Worm (Caenorhabditis elegans): ENCODE results near the gene C55C3.6.
A peak's percentile ranks its signal among the peaks of the same experiment; 100 is the strongest.

C55C3.6 gene

DNA sequence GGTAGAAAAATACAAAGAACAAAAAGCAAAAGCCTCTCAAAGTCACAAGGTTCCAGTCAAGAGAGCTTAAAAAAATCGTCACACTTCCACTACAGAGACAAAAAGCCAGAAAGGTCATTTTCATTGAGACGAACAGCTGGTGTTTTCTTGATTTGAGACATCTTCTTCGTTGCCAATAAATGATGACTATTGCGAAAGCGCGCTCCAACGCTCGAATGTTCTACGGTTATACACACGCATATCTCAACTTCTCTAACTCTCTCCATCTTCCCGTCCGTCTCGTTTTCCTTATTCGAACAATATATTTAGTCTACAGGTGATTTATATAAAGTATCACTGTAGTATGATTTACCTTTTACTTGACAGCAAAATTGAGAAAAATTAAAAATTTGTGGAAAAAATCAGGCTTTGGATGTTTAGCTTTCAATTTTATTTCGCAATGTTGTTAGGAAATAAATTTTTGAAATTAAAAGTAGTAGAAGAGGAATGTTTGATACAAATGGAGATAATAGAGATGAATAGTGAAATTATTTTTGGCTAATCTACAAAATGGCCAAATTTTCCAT is 17.5 kb upstream of the C55C3.6 start:
- no peak for TF ChIP-seq ceh-48 (tag; optimal IDR thresholded peaks at IDR 0.05)
- TF ChIP-seq hlh-30 (tag; optimal IDR thresholded peaks at IDR 0.05; ENCODE audit: insufficient read depth): peak; percentile 30
- TF ChIP-seq ceh-34 (tag; optimal IDR thresholded peaks at IDR 0.05): no peak
- TF ChIP-seq unc-55 (GFP tag; optimal IDR thresholded peaks at IDR 0.05): peak; percentile 73
- no peak for TF ChIP-seq madf-2 (tag; optimal IDR thresholded peaks at IDR 0.05)
- TF ChIP-seq dmd-4 (tag; optimal IDR thresholded peaks at IDR 0.05; ENCODE audit: borderline replicate concordance): no peak
- TF ChIP-seq elt-4 (tag; optimal IDR thresholded peaks at IDR 0.05): no peak
- peak; percentile 4 for TF ChIP-seq nfya-1 (tag; optimal IDR thresholded peaks at IDR 0.05)
- TF ChIP-seq ceh-31 (tag; optimal IDR thresholded peaks at IDR 0.05): peak; percentile 19

DNA sequence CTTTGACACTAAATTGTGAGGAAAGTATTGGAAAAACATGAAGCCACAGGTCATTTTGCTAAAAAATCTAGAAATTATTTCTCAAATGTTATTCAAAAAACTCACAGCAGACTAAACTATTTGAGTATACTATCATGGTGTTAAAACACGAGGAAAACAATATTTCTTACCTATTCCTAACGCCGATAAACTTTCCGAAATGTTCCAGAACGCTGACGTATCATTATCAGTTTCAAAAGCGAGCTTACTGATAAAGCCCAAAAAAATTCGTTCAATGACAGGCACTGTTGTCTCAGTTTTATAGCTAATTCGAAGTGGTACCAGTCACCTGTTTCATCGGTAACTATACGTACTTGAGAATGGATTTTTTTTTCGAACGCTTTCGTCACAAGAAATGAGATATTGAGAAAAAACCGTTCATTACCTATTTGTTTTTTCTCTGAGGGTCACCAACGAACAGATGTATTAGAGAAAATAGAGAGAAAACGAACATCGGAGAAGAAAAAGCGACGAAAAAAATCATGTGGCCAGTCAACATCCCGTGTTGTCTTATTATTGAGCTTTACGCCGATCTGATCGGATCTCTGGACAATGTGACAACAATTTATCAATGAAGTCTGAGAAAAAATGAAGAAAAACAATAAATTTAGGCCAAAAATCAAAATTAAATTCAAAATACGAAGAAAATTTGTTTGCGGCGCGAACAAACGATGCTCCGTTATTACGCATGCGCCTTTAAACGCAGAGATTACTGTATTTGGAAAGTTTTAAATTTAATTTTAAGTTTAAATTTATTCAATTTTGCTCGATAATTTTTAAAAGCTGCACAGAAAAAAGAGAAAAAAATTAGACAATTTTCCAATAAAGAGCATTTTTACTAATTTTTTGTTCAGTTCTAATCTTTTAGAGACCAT is 16.6 kb upstream of the C55C3.6 start:
- TF ChIP-seq ceh-34 (tag; optimal IDR thresholded peaks at IDR 0.05): no peak
- no peak for TF ChIP-seq fkh-6 (tag; optimal IDR thresholded peaks at IDR 0.05)
- TF ChIP-seq lin-11 (tag; optimal IDR thresholded peaks at IDR 0.05): no peak
- TF ChIP-seq hlh-8 (tag; optimal IDR thresholded peaks at IDR 0.05): no peak
- TF ChIP-seq nhr-232 (tag; optimal IDR thresholded peaks at IDR 0.05): no peak
- TF ChIP-seq ahr-1 (tag; optimal IDR thresholded peaks at IDR 0.05): no peak
- no peak for TF ChIP-seq unc-55 (GFP tag; optimal IDR thresholded peaks at IDR 0.05)
- no peak for TF ChIP-seq F13H6.1 (tag; optimal IDR thresholded peaks at IDR 0.05)
- no peak for TF ChIP-seq pag-3 (tag; optimal IDR thresholded peaks at IDR 0.05; ENCODE audit: borderline replicate concordance)
- no peak for TF ChIP-seq ets-4 (tag; optimal IDR thresholded peaks at IDR 0.05)
- no peak for TF ChIP-seq ceh-9 (tag; optimal IDR thresholded peaks at IDR 0.05)
- no peak for TF ChIP-seq C08G9.2 (tag; optimal IDR thresholded peaks at IDR 0.05)
- no peak for TF ChIP-seq hlh-30 (tag; optimal IDR thresholded peaks at IDR 0.05; ENCODE audit: insufficient read depth)
- TF ChIP-seq pax-1 (tag; optimal IDR thresholded peaks at IDR 0.05): no peak
- TF ChIP-seq unc-42 (tag; optimal IDR thresholded peaks at IDR 0.05): no peak
- no peak for TF ChIP-seq nfya-1 (tag; optimal IDR thresholded peaks at IDR 0.05)
- TF ChIP-seq dmd-4 (tag; optimal IDR thresholded peaks at IDR 0.05; ENCODE audit: borderline replicate concordance): no peak
- no peak for TF ChIP-seq ceh-14 (tag; optimal IDR thresholded peaks at IDR 0.05)

DNA sequence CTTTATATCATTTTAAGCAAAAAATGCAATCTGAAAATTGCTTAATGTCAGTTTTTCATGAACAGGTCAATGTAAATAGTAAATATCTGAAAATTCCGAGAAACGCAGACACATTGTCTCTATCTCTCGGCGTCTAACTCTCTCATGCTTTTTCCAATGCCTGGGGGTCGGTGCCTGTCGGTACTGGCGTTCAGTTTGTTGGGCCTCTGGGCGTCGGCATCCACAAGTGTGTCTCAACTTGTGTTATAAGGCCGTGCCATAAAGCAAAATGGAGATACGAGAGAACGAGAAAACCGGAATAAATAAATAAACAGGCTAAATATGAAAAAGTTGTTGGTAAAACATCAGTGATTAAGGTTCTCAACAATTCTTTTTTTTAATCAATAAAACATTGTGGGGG is 15.8 kb upstream of the C55C3.6 start:
- TF ChIP-seq dve-1 (tag; optimal IDR thresholded peaks at IDR 0.05) (no peak), ceh-34 (tag; optimal IDR thresholded peaks at IDR 0.05) (no peak), ceh-18 (tag; optimal IDR thresholded peaks at IDR 0.05) (peak; percentile 2)

DNA sequence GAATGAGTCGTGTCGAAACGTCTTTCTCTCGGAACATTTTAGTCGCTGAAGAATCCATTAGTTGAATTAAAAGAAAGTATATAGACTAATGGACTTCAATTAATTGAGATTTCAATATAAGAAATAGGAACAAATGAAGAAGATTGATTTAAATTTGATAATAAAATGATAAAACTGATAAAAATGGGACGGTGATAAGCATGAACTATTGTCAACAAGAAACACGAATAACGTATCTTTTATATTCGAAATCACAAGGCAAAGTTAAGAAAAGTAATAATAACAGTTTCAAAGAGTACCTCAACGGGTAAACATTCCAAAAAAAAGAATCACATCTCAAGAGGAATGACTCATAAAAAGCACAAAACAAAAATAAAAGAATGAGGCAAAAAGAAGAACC is 13.5 kb upstream of the C55C3.6 start, which contains the start of gene T19E7.6:
Gene T19E7.6 (minus strand): TSS at position 45 of the 400 bp plus-strand sequence.
- TF ChIP-seq ceh-6 (GFP tag; optimal IDR thresholded peaks at IDR 0.05): no peak
- no peak for TF ChIP-seq ttx-3 (tag; optimal IDR thresholded peaks at IDR 0.05)
- no peak for TF ChIP-seq eyg-1 (tag; optimal IDR thresholded peaks at IDR 0.05)
- TF ChIP-seq tbx-7 (tag; optimal IDR thresholded peaks at IDR 0.05): no peak
- TF ChIP-seq pha-4 (tag; optimal IDR thresholded peaks at IDR 0.05): no peak
- no peak for TF ChIP-seq fkh-10 (GFP tag; optimal IDR thresholded peaks at IDR 0.05)
- no peak for TF ChIP-seq unc-3 (GFP tag; conservative IDR thresholded peaks at IDR 0.05)
- no peak for TF ChIP-seq unc-3 (tag; optimal IDR thresholded peaks at IDR 0.05)
- TF ChIP-seq ama-1 (optimal IDR thresholded peaks at IDR 0.05): no peak
- no peak for TF ChIP-seq syd-9 (tag; optimal IDR thresholded peaks at IDR 0.05)
- TF ChIP-seq ztf-16 (tag; optimal IDR thresholded peaks at IDR 0.05): no peak
- TF ChIP-seq hlh-15 (tag; optimal IDR thresholded peaks at IDR 0.05): no peak
- no peak for TF ChIP-seq madf-2 (tag; optimal IDR thresholded peaks at IDR 0.05)
- TF ChIP-seq tbx-2 (tag; optimal IDR thresholded peaks at IDR 0.05): no peak
- TF ChIP-seq ceh-14 (tag; optimal IDR thresholded peaks at IDR 0.05): no peak
- no peak for TF ChIP-seq ceh-30 (tag; optimal IDR thresholded peaks at IDR 0.05)
- no peak for TF ChIP-seq odd-2 (tag; optimal IDR thresholded peaks at IDR 0.05)
- no peak for TF ChIP-seq npax-4 (tag; optimal IDR thresholded peaks at IDR 0.05)
- no peak for TF ChIP-seq ceh-22 (tag; optimal IDR thresholded peaks at IDR 0.05)
- TF ChIP-seq che-1 (tag; optimal IDR thresholded peaks at IDR 0.05): no peak

Measured in whole organism, late embryonic.